Worm (Caenorhabditis elegans): ENCODE data around the gene rnf-5.
A peak's percentile ranks its signal among the peaks of the same experiment; 100 is the strongest.

rnf-5 gene

ce11 chrIII:4204072-4204471 lies 37.4 kb upstream of the rnf-5 start, which contains the start of the genes pelo-1 and R74.7:
Gene pelo-1, minus strand, starts transcription at chrIII:4204222.
Gene R74.7, plus strand, starts transcription at chrIII:4204429.
- no peak for TF ChIP-seq elt-4 (tag; optimal IDR thresholded peaks at IDR 0.05)

ce11 chrIII:4196988-4197384 lies 30.3 kb upstream of the rnf-5 start, which contains the start of gene asd-1:
Gene asd-1, plus strand, starts transcription at chrIII:4197285.
- no peak for TF ChIP-seq syd-9 (tag; optimal IDR thresholded peaks at IDR 0.05)

- TF ChIP-seq syd-9 (tag; optimal IDR thresholded peaks at IDR 0.05) = no peak
- no peak for TF ChIP-seq fax-1 (tag; optimal IDR thresholded peaks at IDR 0.05)
- TF ChIP-seq hlh-13 (GFP tag; optimal IDR thresholded peaks at IDR 0.05) = no peak
- peak; percentile 19 for TF ChIP-seq sdc-2 (tag; optimal IDR thresholded peaks at IDR 0.05)
- TF ChIP-seq dve-1 (tag; optimal IDR thresholded peaks at IDR 0.05) = no peak
- peak; percentile 51 for TF ChIP-seq ref-2 (tag; optimal IDR thresholded peaks at IDR 0.05)
- no peak for TF ChIP-seq ceh-30 (tag; optimal IDR thresholded peaks at IDR 0.05)
- TF ChIP-seq unc-86 (tag; optimal IDR thresholded peaks at IDR 0.05) = no peak
- TF ChIP-seq hlh-15 (tag; optimal IDR thresholded peaks at IDR 0.05) = no peak
- TF ChIP-seq nfya-1 (tag; optimal IDR thresholded peaks at IDR 0.05) = peak; percentile 67
- peak; percentile 34 for TF ChIP-seq elt-2 (tag; optimal IDR thresholded peaks at IDR 0.05)
- peak; percentile 64 for TF ChIP-seq rnt-1 (tag; optimal IDR thresholded peaks at IDR 0.05)
- peak; percentile 85 for TF ChIP-seq ceh-2 (tag; optimal IDR thresholded peaks at IDR 0.05)
- no peak for TF ChIP-seq gmeb-2 (tag; optimal IDR thresholded peaks at IDR 0.05)
- TF ChIP-seq lin-11 (tag; optimal IDR thresholded peaks at IDR 0.05) = no peak
- TF ChIP-seq npax-4 (tag; optimal IDR thresholded peaks at IDR 0.05) = no peak
- peak; percentile 78 for TF ChIP-seq mec-3 (tag; optimal IDR thresholded peaks at IDR 0.05; ENCODE audit: borderline replicate concordance)
- TF ChIP-seq unc-3 (GFP tag; conservative IDR thresholded peaks at IDR 0.05) = no peak
- TF ChIP-seq unc-3 (tag; optimal IDR thresholded peaks at IDR 0.05) = no peak
- TF ChIP-seq K09A11.1 (tag; optimal IDR thresholded peaks at IDR 0.05; ENCODE audit: insufficient read depth) = no peak
- TF ChIP-seq ama-1 (optimal IDR thresholded peaks at IDR 0.05) = no peak
- peak; percentile 89 for TF ChIP-seq ceh-31 (tag; optimal IDR thresholded peaks at IDR 0.05)
- peak; percentile 61 for TF ChIP-seq lim-6 (tag; optimal IDR thresholded peaks at IDR 0.05)
- peak; percentile 41 for TF ChIP-seq F13H6.1 (tag; optimal IDR thresholded peaks at IDR 0.05)
- TF ChIP-seq che-1 (tag; optimal IDR thresholded peaks at IDR 0.05) = no peak
- peak; percentile 93 for TF ChIP-seq hlh-30 (tag; optimal IDR thresholded peaks at IDR 0.05; ENCODE audit: insufficient read depth)
- no peak for TF ChIP-seq nhr-232 (tag; optimal IDR thresholded peaks at IDR 0.05)
- no peak for TF ChIP-seq madf-2 (tag; optimal IDR thresholded peaks at IDR 0.05)
- no peak for TF ChIP-seq ceh-22 (tag; optimal IDR thresholded peaks at IDR 0.05)
- no peak for TF ChIP-seq pha-4 (tag; optimal IDR thresholded peaks at IDR 0.05)
- TF ChIP-seq T23F11.4 (GFP tag; optimal IDR thresholded peaks at IDR 0.05) = no peak
- peak; percentile 31 for TF ChIP-seq pax-1 (tag; optimal IDR thresholded peaks at IDR 0.05)
- no peak for TF ChIP-seq C38D4.7 (GFP tag; optimal IDR thresholded peaks at IDR 0.05)
- peak; percentile 81 for TF ChIP-seq tbx-2 (tag; optimal IDR thresholded peaks at IDR 0.05)
- no peak for TF ChIP-seq ceh-19 (GFP tag; optimal IDR thresholded peaks at IDR 0.05)
- peak; percentile 51 for TF ChIP-seq unc-55 (GFP tag; optimal IDR thresholded peaks at IDR 0.05)
- no peak for TF ChIP-seq ttx-3 (tag; optimal IDR thresholded peaks at IDR 0.05)
- no peak for TF ChIP-seq nhr-11 (tag; optimal IDR thresholded peaks at IDR 0.05)
- TF ChIP-seq elt-4 (tag; optimal IDR thresholded peaks at IDR 0.05) = no peak
- peak; percentile 75 for TF ChIP-seq zip-5 (tag; optimal IDR thresholded peaks at IDR 0.05)
- peak; percentile 71 for TF ChIP-seq ets-4 (tag; optimal IDR thresholded peaks at IDR 0.05)
- no peak for TF ChIP-seq ztf-16 (tag; optimal IDR thresholded peaks at IDR 0.05)
- TF ChIP-seq K02D7.2 (tag; optimal IDR thresholded peaks at IDR 0.05) = no peak
- no peak for TF ChIP-seq odd-2 (tag; optimal IDR thresholded peaks at IDR 0.05)
- TF ChIP-seq ceh-14 (tag; optimal IDR thresholded peaks at IDR 0.05) = peak; percentile 19
- TF ChIP-seq pat-9 (tag; optimal IDR thresholded peaks at IDR 0.05) = no peak
- TF ChIP-seq ceh-6 (GFP tag; optimal IDR thresholded peaks at IDR 0.05) = no peak
- TF ChIP-seq hlh-8 (tag; optimal IDR thresholded peaks at IDR 0.05) = peak; percentile 33
Observed at ce11 chrIII:4196301-4196987, 29.8 kb upstream of the rnf-5 start.

Measured in whole organism, late embryonic.